Worm (Caenorhabditis elegans): ENCODE results near the gene Y41D4A.6.

- TF ChIP-seq snpc-4 (tag; optimal IDR thresholded peaks at IDR 0.05) (no peak), ZK337.2 (GFP tag; IDR thresholded peaks at IDR 0.05) (no peak), egl-43 (GFP tag; IDR thresholded peaks at IDR 0.05) (no peak), mep-1 (tag; optimal IDR thresholded peaks at IDR 0.05) (no peak), lin-38 (GFP tag; IDR thresholded peaks at IDR 0.05) (no peak)
These were observed 4.9 kb downstream of the Y41D4A.6 start, which contains the start of gene ptpn-22 for ce11 chrIV:1740105-1741023.
